Fruit fly (Drosophila melanogaster): ENCODE results near the gene H2.0.

DNA sequence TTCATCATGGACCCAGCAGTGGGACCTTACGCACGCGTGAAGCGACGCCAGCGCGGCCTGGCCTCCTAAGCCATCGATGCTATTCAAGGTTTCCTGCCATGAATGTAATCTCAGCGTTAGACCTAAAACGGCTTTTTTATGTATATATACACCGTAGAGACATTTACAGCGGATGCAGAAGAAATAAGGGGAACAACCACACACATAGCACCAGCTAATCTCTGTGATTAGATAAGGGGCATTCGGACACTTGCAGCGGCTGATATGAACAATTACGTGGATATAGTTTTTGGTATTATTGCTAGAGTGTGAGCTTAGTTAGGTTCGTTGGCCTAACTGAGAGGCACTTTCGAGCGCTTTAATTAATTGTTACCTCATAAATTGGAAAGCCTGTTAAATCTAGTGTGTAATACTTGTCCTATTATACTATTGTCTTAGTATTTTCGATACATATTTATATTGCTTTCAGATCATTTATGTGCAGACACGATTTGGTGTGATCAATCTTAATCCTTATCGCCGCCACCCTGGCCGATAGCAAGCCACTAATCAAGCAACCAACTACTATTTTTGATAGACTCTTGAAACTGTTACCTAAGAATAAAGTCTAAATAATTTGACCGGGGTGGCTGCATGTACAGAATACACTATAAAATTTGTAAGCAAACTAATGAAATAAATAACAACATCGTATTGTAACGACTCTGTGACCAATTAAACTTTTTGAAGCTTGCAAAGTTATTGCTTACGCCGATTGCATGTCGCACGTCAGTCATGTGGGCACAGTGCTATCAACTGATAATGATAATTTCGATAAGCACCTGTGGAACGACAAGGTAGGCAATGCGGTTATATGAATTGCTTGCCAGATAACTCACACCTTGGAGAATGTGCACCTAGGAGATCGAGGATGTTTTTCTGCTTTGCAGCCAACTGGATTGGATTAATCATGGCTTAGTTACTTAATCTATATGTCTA lies 30.8 kb downstream of the H2.0 start:
- TF ChIP-seq CG34367 (tag; optimal IDR thresholded peaks at IDR 0.05), result no peak
- TF ChIP-seq CG15710 (tag; optimal IDR thresholded peaks at IDR 0.05), result no peak
- TF ChIP-seq Ets98B (GFP tag; IDR thresholded peaks at IDR 0.05), result no peak
- TF ChIP-seq rn (GFP tag; IDR thresholded peaks at IDR 0.05), result no peak
- no peak for TF ChIP-seq CG8159 (tag; optimal IDR thresholded peaks at IDR 0.05)
- TF ChIP-seq CG14655 (GFP tag; optimal IDR thresholded peaks at IDR 0.05), result no peak
- TF ChIP-seq fd96Ca (GFP tag; IDR thresholded peaks at IDR 0.05), result no peak
- no peak for TF ChIP-seq Pif1B (GFP tag; optimal IDR thresholded peaks at IDR 0.05)
- TF ChIP-seq CG13204 (GFP tag; optimal IDR thresholded peaks at IDR 0.05), result no peak
- no peak for TF ChIP-seq CG32121 (GFP tag; IDR thresholded peaks at IDR 0.05)
- TF ChIP-seq CG9948 (tag; optimal IDR thresholded peaks at IDR 0.05), result no peak
- TF ChIP-seq D1 (tag; optimal IDR thresholded peaks at IDR 0.05), result no peak
- no peak for TF ChIP-seq Snoo (tag; optimal IDR thresholded peaks at IDR 0.05)
